Fruit fly (Drosophila melanogaster) whole organism, pupa: ENCODE results near the gene CG15742.

Experiments
- CG10348 ChIP-seq: fragments of 200-800 bp; sonication (Bioruptor generic); IDR thresholded peaks from 2 replicates; pipeline ENCODE4 v1.3.6; 2022; ENCODE audit warnings: missing biosample characterization, missing genetic modification characterization
- CG12605 ChIP-seq: fragments of 200-800 bp; sonication (Bioruptor generic); IDR thresholded peaks from 2 replicates; pipeline ENCODE4 v1.3.6; 2022; ENCODE audit warnings: missing biosample characterization, missing genetic modification characterization
- CG13204 ChIP-seq: fragments of 200-800 bp; sonication (Bioruptor generic); optimal IDR thresholded peaks from 2 replicates; lab custom pipeline; 2018; ENCODE audit warnings: missing biosample characterization, mild to moderate bottlenecking, missing genetic modification characterization, moderate library complexity
- CG14655 ChIP-seq: fragments of 200-800 bp; sonication (Bioruptor generic); optimal IDR thresholded peaks from 3 replicates; lab custom pipeline; 2017; ENCODE audit warnings: mild to moderate bottlenecking, missing biosample characterization, missing genetic modification reagents, missing genetic modification characterization
- CG15710 ChIP-seq: fragments of 200-800 bp; sonication (Bioruptor generic); optimal IDR thresholded peaks from 2 replicates; lab custom pipeline; 2018; ENCODE audit warnings: missing biosample characterization, mild to moderate bottlenecking, missing genetic modification characterization, moderate library complexity
- CG17806 ChIP-seq: fragments of 200-800 bp; sonication (Bioruptor generic); optimal IDR thresholded peaks from 2 replicates; lab custom pipeline; 2018; ENCODE audit warnings: missing biosample characterization, mild to moderate bottlenecking, missing genetic modification characterization, moderate library complexity
- CG32121 ChIP-seq: fragments of 200-800 bp; sonication (Bioruptor generic); IDR thresholded peaks from 2 replicates; pipeline ENCODE4 v1.3.6; 2022; ENCODE audit warnings: missing biosample characterization, missing genetic modification characterization
- CG34367 ChIP-seq: fragments of 200-800 bp; sonication (Bioruptor generic); optimal IDR thresholded peaks from 2 replicates; lab custom pipeline; 2018; ENCODE audit warnings: missing biosample characterization, mild to moderate bottlenecking, missing genetic modification characterization
- CG4496 ChIP-seq: fragments of 200-800 bp; sonication (Bioruptor generic); IDR thresholded peaks from 3 replicates; pipeline ENCODE4 v1.3.6; 2022; ENCODE audit warnings: missing biosample characterization, missing genetic modification characterization
- CG8159 ChIP-seq: fragments of 200-800 bp; sonication (Bioruptor generic); optimal IDR thresholded peaks from 3 replicates; lab custom pipeline; 2018; ENCODE audit warnings: missing biosample characterization, mild to moderate bottlenecking, missing genetic modification characterization, moderate library complexity
- CG9948 ChIP-seq: fragments of 200-800 bp; sonication (Bioruptor generic); optimal IDR thresholded peaks from 2 replicates; lab custom pipeline; 2018; ENCODE audit warnings: missing biosample characterization, mild to moderate bottlenecking, missing genetic modification characterization, moderate library complexity
- D1 ChIP-seq: fragments of 200-800 bp; sonication (Bioruptor generic); optimal IDR thresholded peaks from 2 replicates; lab custom pipeline; 2018; ENCODE audit warnings: missing biosample characterization, mild to moderate bottlenecking, missing genetic modification characterization, moderate library complexity
- EcR ChIP-seq: fragments of 200-800 bp; sonication (Bioruptor generic); optimal IDR thresholded peaks from 3 replicates; lab custom pipeline; 2019; ENCODE audit warnings: missing biosample characterization, missing genetic modification characterization, mild to moderate bottlenecking, moderate library complexity, missing genetic modification reagents
- Ets98B ChIP-seq: fragments of 200-800 bp; sonication (Bioruptor generic); IDR thresholded peaks from 2 replicates; pipeline ENCODE4 v1.3.6; 2022; ENCODE audit warnings: missing biosample characterization, missing genetic modification characterization
- Pif1A ChIP-seq: fragments of 200-800 bp; sonication (Bioruptor generic); optimal IDR thresholded peaks from 3 replicates; lab custom pipeline; 2016; ENCODE audit warnings: missing biosample characterization, missing genetic modification characterization
- Pif1B ChIP-seq: fragments of 200-800 bp; sonication (Bioruptor generic); optimal IDR thresholded peaks from 3 replicates; lab custom pipeline; 2016; ENCODE audit warnings: missing biosample characterization, missing genetic modification characterization
- Snoo ChIP-seq: fragments of 200-800 bp; sonication (Bioruptor generic); optimal IDR thresholded peaks from 3 replicates; lab custom pipeline; 2017; ENCODE audit warnings: missing biosample characterization, mild to moderate bottlenecking, missing genetic modification characterization, inconsistent platforms
- fd96Ca ChIP-seq: fragments of 200-800 bp; sonication (Bioruptor generic); IDR thresholded peaks from 3 replicates; pipeline ENCODE4 v1.3.6; 2022; ENCODE audit warnings: missing biosample characterization, missing genetic modification characterization
- gl ChIP-seq: fragments of 200-800 bp; sonication (Bioruptor generic); optimal IDR thresholded peaks from 2 replicates; lab custom pipeline; 2018; ENCODE audit warnings: missing biosample characterization, mild to moderate bottlenecking, missing genetic modification characterization
- rn ChIP-seq: fragments of 200-800 bp; sonication (Bioruptor generic); IDR thresholded peaks from 2 replicates; pipeline ENCODE4 v1.3.6; 2022; ENCODE audit warnings: missing biosample characterization, missing genetic modification characterization

CG15742 gene

dm6 chrX:13212138-13212481 is 46.2 kb downstream of the CG15742 start, which contains the start of gene REG:
REG (plus strand) TSS chrX:13212325.
- TF ChIP-seq Pif1A (GFP tag; lab: Kevin White, UChicago) (no peak), CG17806 (tag; lab: Kevin White, UChicago) (no peak), gl (tag; lab: Kevin White, UChicago) (no peak), rn (GFP tag; lab: Robert Waterston, UW) (no peak), Pif1B (GFP tag; lab: Kevin White, UChicago) (no peak), CG14655 (no peak), Ets98B (GFP tag; lab: Robert Waterston, UW) (no peak), fd96Ca (GFP tag; lab: Robert Waterston, UW) (no peak), CG10348 (no peak), Snoo (tag; lab: Kevin White, UChicago) (no peak), EcR (GFP tag; lab: Kevin White, UChicago) (no peak), CG4496 (GFP tag; lab: Robert Waterston, UW) (no peak), CG9948 (tag; lab: Kevin White, UChicago) (no peak), CG13204 (GFP tag; lab: Kevin White, UChicago) (no peak)
- TF ChIP-seq, all 21 proteins: peak for 0

- TF ChIP-seq CG14655: no peak
- TF ChIP-seq rn (GFP tag; lab: Robert Waterston, UW): no peak
- TF ChIP-seq fd96Ca (GFP tag; lab: Robert Waterston, UW): 0 out of 3 replicates have a peak, but pooled peaks have one; percentile 16
- TF ChIP-seq CG15710: no peak
Measured at dm6 chrX:13211357-13212137, 46.7 kb downstream of the CG15742 start, which contains the start of gene sno. sno (minus strand) TSS chrX:13211674.

DNA sequence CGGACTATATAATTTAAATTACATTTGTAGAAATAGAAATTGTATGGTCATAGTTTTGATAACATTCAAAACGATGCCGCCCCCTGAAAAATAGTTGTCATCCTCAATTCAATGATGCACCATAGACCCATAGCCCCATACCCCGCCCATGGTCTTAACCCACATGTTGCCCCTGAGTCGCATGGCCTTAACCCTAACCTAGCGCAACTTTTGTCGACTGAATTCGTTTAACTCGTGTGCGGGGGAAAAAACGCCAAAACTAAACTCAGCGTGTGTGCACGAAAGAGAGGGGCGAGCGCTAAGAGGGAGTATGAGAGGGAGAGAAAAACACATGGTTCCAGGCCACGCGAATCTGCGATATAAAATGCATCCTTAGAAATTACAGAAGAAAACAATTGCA is 47.9 kb downstream of the CG15742 start:
- TF ChIP-seq CG8159 (tag; lab: Kevin White, UChicago) (no peak), CG12605 (no peak), CG32121 (GFP tag; lab: Robert Waterston, UW) (no peak), fd96Ca (GFP tag; lab: Robert Waterston, UW) (no peak)

- no peak for TF ChIP-seq D1
- TF ChIP-seq CG12605: peak; percentile 41
- TF ChIP-seq fd96Ca (GFP tag; lab: Robert Waterston, UW): no peak
- no peak for TF ChIP-seq rn (GFP tag; lab: Robert Waterston, UW)
- no peak for TF ChIP-seq EcR (GFP tag; lab: Kevin White, UChicago)
- TF ChIP-seq CG14655: no peak
- no peak for TF ChIP-seq Ets98B (GFP tag; lab: Robert Waterston, UW)
- no peak for TF ChIP-seq CG34367 (tag; lab: Kevin White, UChicago)
- no peak for TF ChIP-seq CG17806 (tag; lab: Kevin White, UChicago)
- TF ChIP-seq CG8159 (tag; lab: Kevin White, UChicago): peak; percentile 24
- no peak for TF ChIP-seq CG4496 (GFP tag; lab: Robert Waterston, UW)
Measured at dm6 chrX:13209410-13209809, 48.9 kb downstream of the CG15742 start.

dm6 chrX:13208554-13208953 is 49.7 kb downstream of the CG15742 start:
- TF ChIP-seq CG13204 (GFP tag; lab: Kevin White, UChicago): peak; percentile 4
- no peak for TF ChIP-seq fd96Ca (GFP tag; lab: Robert Waterston, UW)

DNA sequence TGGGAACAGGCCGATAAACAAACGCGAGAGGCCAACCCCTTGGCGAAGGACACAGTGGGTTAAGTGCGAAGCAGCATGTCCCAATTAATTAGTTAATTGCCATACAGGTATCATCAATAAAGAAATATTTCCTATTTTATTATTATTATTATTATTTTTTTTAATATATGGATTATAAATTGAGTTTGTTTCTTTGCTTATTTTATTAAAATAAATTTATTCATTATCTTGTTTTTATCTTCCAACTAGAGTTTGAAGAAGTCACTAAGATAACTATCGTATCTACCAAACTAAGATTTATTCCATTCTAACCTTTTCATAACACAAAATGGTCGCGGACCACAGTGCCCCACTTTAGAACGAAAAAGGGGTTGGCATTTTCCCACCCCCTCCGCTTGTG is 50.2 kb downstream of the CG15742 start:
- TF ChIP-seq CG15710: peak; percentile 24
- TF ChIP-seq gl (tag; lab: Kevin White, UChicago): no peak
- TF ChIP-seq CG9948 (tag; lab: Kevin White, UChicago): peak; percentile 26
- TF ChIP-seq CG8159 (tag; lab: Kevin White, UChicago): peak; percentile 55
